Worm (Caenorhabditis elegans) whole organism, mixed stage, embryonic: ENCODE data around the gene F13E9.11.

Experiments
- ceh-83 ChIP-seq: fragments of 200-800 bp; sonication (Bioruptor generic); optimal IDR thresholded peaks from 2 replicates; lab custom pipeline; 2018; ENCODE audit warnings: mild to moderate bottlenecking, missing genetic modification characterization, missing compliant biosample characterization
- zip-8 ChIP-seq: fragments of 150-350 bp; optimal IDR thresholded peaks from 2 replicates; lab custom pipeline; 2014; ENCODE audit warnings: missing biosample characterization, missing genetic modification characterization

DNA sequence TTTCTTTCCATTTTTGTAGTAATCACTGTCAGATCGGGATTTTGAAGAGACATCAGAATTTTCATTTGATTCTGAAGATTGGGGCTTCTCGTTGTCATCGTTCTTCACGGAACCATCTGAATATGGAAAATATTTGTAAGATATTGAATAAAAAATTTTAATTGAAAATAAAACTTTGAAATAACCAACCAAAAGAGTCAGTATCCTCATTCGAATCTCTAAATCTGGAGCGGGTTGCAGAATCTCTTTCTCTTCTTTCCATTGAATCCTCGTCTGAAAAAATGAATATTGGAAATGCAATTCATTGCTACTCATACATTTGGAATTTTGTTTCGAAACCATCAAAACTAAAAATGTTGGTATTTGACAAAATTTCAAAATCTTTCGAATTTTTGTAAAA, 29.2 kb upstream of the F13E9.11 start:
- TF ChIP-seq zip-8 (tag; lab: Kevin White, UChicago) = no peak
- no peak for TF ChIP-seq ceh-83 (GFP tag; lab: Kevin White, UChicago)
